Fruit fly (Drosophila melanogaster) Kc167 (cell line): ENCODE results near the gene Ir94g.

Experiments used
- Myc ChIP-seq: fragments of >200 bp; optimal IDR thresholded peaks from 2 replicates; lab custom pipeline; 2017; ENCODE audit warnings: missing external identifiers
- Sin3A ChIP-seq: fragments of >200 bp; optimal IDR thresholded peaks from 2 replicates; lab custom pipeline; 2018; ENCODE audit warnings: missing external identifiers
- h ChIP-seq: fragments of >200 bp; optimal IDR thresholded peaks from 3 replicates; lab custom pipeline; 2018; ENCODE audit warnings: missing external identifiers
- insv ChIP-seq: fragments of >200 bp; optimal IDR thresholded peaks from 3 replicates; lab custom pipeline; 2018; ENCODE audit warnings: missing external identifiers
- psq ChIP-seq: fragments of >200 bp; optimal IDR thresholded peaks from 2 replicates; lab custom pipeline; 2017; ENCODE audit warnings: missing external identifiers
- ttk ChIP-seq: sonication (Bioruptor generic); optimal IDR thresholded peaks from 2 replicates; lab custom pipeline; 2017; ENCODE audit warnings: missing external identifiers

DNA sequence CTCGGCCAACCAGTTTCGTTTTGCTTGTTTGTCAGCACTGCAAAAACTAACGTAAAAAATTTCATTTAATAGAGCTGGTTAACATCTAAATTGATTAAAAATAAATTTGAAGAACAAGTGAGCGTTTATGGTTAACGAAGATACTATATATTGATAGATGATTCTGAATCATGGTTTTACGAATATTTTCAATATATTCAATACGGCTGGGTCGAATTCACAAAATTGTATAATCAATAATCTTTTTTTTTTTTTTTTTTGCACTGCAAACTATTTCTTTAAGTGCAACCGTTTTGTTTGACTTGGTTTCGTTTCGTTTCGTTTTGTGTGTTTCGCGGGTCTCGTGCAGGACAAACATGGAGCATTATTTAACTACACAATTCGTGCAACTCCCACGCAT lies 21.1 kb downstream of the Ir94g start:
- TF ChIP-seq Sin3A (no peak), Myc (lab: Kevin White, UChicago) (no peak), psq (lab: Kevin White, UChicago) (no peak), insv (lab: Kevin White, UChicago) (no peak), ttk (lab: Kevin White, UChicago) (no peak), h (lab: Kevin White, UChicago) (no peak)
